Worm (Caenorhabditis elegans) whole organism, early embryonic: ENCODE measurements around the gene igdb-3.

Source experiments
- B0310.2 ChIP-seq: sonication (generic microtip); optimal IDR thresholded peaks from 2 replicates; lab custom pipeline; 2016; ENCODE audit warnings: mild to moderate bottlenecking, missing genetic modification characterization, missing compliant biosample characterization
- F13C5.2 ChIP-seq: sonication (generic microtip); optimal IDR thresholded peaks from 2 replicates; lab custom pipeline; 2017; ENCODE audit warnings: mild to moderate bottlenecking, missing genetic modification characterization, inconsistent platforms, missing compliant biosample characterization
- aly-1 ChIP-seq: sonication (generic microtip); optimal IDR thresholded peaks from 2 replicates; lab custom pipeline; 2016; ENCODE audit warnings: missing genetic modification characterization, missing compliant biosample characterization
- ama-1 ChIP-seq: fragments of 150-350 bp; optimal IDR thresholded peaks from 2 replicates; lab custom pipeline; 2014
- ceh-13 ChIP-seq: fragments of 200-800 bp; sonication (Bioruptor generic); optimal IDR thresholded peaks from 2 replicates; lab custom pipeline; 2018; ENCODE audit warnings: mild to moderate bottlenecking, missing genetic modification characterization, missing compliant biosample characterization
- ceh-36 ChIP-seq: sonication (generic microtip); optimal IDR thresholded peaks from 2 replicates; lab custom pipeline; 2016; ENCODE audit warnings: missing genetic modification characterization, inconsistent platforms, missing compliant biosample characterization
- ets-7 ChIP-seq: sonication (generic microtip); optimal IDR thresholded peaks from 2 replicates; lab custom pipeline; 2016; ENCODE audit warnings: missing genotype, missing genetic modification characterization, missing compliant biosample characterization
- flt-1 ChIP-seq: fragments of 200-800 bp; sonication (Bioruptor generic); IDR thresholded peaks from 2 replicates; pipeline ENCODE4 v1.3.6; 2022; ENCODE audit warnings: missing genetic modification characterization, missing compliant biosample characterization
- hmbx-1 ChIP-seq: sonication (generic microtip); optimal IDR thresholded peaks from 2 replicates; lab custom pipeline; 2016; ENCODE audit warnings: mild to moderate bottlenecking, missing genetic modification characterization, missing compliant biosample characterization
- hmg-4 ChIP-seq: fragments of 200-800 bp; sonication (Bioruptor generic); optimal IDR thresholded peaks from 2 replicates; lab custom pipeline; 2018; ENCODE audit warnings: mild to moderate bottlenecking, missing genetic modification characterization, missing compliant biosample characterization
- hnd-1 ChIP-seq: sonication (generic microtip); optimal IDR thresholded peaks from 2 replicates; lab custom pipeline; 2016; ENCODE audit warnings: missing genetic modification characterization, missing compliant biosample characterization
- pes-1 ChIP-seq: fragments of 200-800 bp; sonication (Bioruptor generic); IDR thresholded peaks from 2 replicates; pipeline ENCODE4 v1.3.6; 2022; ENCODE audit warnings: missing genetic modification reagents, missing genetic modification characterization, missing compliant biosample characterization
- scrt-1 ChIP-seq: fragments of 200-800 bp; sonication (Bioruptor generic); IDR thresholded peaks from 2 replicates; pipeline ENCODE4 v1.3.6; 2022; ENCODE audit warnings: missing genetic modification characterization, missing compliant biosample characterization
- sea-1 ChIP-seq: fragments of 200-800 bp; sonication (Bioruptor generic); conservative IDR thresholded peaks from 2 replicates; pipeline ENCODE4 v1.3.6; 2022; ENCODE audit warnings: missing genetic modification characterization, missing compliant biosample characterization
- tbx-11 ChIP-seq: fragments of 200-800 bp; sonication (Bioruptor generic); IDR thresholded peaks from 2 replicates; pipeline ENCODE4 v1.3.6; 2022; ENCODE audit warnings: missing genetic modification characterization, missing compliant biosample characterization
- tbx-37 ChIP-seq: fragments of 200-800 bp; sonication (Bioruptor generic); conservative IDR thresholded peaks from 2 replicates; pipeline ENCODE4 v1.3.6; 2022; ENCODE audit warnings: missing genetic modification reagents, missing genetic modification characterization, missing compliant biosample characterization
- tra-4 ChIP-seq: sonication (generic microtip); optimal IDR thresholded peaks from 2 replicates; lab custom pipeline; 2017; ENCODE audit warnings: missing genetic modification characterization, missing compliant biosample characterization

igdb-3 gene

DNA sequence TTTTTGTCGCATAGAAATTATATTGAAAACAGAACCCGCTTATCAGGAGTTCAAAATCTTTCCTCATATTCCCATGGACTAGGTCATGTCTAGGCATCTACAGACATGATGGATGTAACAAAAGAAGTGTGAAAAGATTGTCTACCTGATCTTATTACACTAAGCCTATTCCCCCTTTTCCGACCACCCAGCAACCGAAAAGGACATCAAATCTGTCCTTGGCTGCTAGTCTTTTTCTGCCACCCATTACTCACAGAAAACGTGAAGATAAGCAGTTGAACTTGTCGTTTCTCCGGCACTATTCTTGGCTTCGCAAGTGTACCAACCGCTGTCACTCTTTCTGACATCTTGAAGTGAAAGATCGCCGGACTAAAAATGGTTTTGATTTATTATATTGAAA, 2.4 kb upstream of the igdb-3 start:
- TF ChIP-seq sea-1 (GFP tag; lab: Robert Waterston, UW) (no peak), hnd-1 (tag; lab: Kevin White, UChicago) (no peak), ceh-13 (GFP tag; lab: Kevin White, UChicago) (no peak), scrt-1 (GFP tag; lab: Robert Waterston, UW) (no peak), ets-7 (no peak), tra-4 (tag; lab: Kevin White, UChicago) (no peak), aly-1 (tag; lab: Kevin White, UChicago) (no peak)

- TF ChIP-seq pes-1 (no peak), ceh-36 (tag; lab: Kevin White, UChicago) (no peak), B0310.2 (tag; lab: Kevin White, UChicago) (no peak), sea-1 (GFP tag; lab: Robert Waterston, UW) (no peak), aly-1 (tag; lab: Kevin White, UChicago) (no peak), tbx-11 (GFP tag; lab: Robert Waterston, UW) (no peak), tbx-37 (GFP tag; lab: Robert Waterston, UW) (no peak), hmg-4 (GFP tag; lab: Kevin White, UChicago) (no peak), scrt-1 (GFP tag; lab: Robert Waterston, UW) (no peak), ets-7 (no peak), F13C5.2 (tag; lab: Kevin White, UChicago) (no peak), tra-4 (tag; lab: Kevin White, UChicago) (no peak), ceh-13 (GFP tag; lab: Kevin White, UChicago) (no peak), flt-1 (GFP tag; lab: Robert Waterston, UW) (no peak), hmbx-1 (tag; lab: Kevin White, UChicago) (no peak), ama-1 (lab: Kevin White, UChicago) (no peak), hnd-1 (tag; lab: Kevin White, UChicago) (no peak)
Measured at ce11 chrX:6384537-6384936, 748 bp upstream of the igdb-3 start.

DNA sequence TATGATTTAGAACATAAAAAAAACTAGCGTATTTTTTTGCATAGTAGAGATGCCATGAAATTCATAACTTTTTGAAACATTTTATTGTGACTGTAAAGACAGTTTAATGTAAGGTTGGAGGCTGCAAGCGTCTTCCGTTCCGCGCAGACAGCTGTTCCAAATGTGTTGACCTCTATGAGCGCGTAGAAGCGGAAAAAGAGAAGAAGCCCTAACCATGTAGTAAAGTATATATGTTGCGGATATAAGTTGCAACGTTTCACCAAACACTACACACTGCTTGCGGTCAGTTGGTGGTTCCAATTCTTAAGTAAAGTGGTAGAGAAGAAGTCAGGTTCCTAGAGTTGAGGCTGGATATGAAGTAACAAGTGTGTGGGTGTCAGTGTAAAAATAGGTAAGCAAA, 3.4 kb downstream of the igdb-3 start:
- TF ChIP-seq ama-1 (lab: Kevin White, UChicago) (no peak), tbx-37 (GFP tag; lab: Robert Waterston, UW) (no peak), ceh-13 (GFP tag; lab: Kevin White, UChicago) (no peak), hmbx-1 (tag; lab: Kevin White, UChicago) (no peak), F13C5.2 (tag; lab: Kevin White, UChicago) (no peak), hnd-1 (tag; lab: Kevin White, UChicago) (no peak), aly-1 (tag; lab: Kevin White, UChicago) (no peak), flt-1 (GFP tag; lab: Robert Waterston, UW) (no peak), scrt-1 (GFP tag; lab: Robert Waterston, UW) (no peak), ets-7 (no peak), tra-4 (tag; lab: Kevin White, UChicago) (no peak), ceh-36 (tag; lab: Kevin White, UChicago) (no peak), B0310.2 (tag; lab: Kevin White, UChicago) (no peak), pes-1 (no peak), sea-1 (GFP tag; lab: Robert Waterston, UW) (no peak), tbx-11 (GFP tag; lab: Robert Waterston, UW) (no peak), hmg-4 (GFP tag; lab: Kevin White, UChicago) (no peak)

DNA sequence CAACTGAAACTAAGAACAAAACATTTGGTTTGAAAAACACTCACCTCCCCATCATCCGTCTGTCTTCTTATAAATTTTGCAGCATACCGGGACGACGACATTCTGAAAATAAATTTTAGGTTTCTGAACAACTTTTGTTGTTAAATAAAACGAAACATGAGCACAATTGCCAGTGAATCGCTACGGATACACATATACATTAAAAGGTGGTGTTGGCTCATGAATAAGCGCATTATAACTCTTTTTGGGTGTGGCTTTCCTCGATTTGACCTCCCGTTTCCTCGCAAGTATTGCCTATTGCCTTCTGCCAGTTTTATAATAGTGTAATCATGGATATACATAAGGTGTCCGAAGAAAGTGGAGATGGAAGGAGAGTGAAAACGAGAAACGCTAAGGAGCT, 6.2 kb downstream of the igdb-3 start, which contains the start of gene igcm-2:
TSS of gene igcm-2 (minus strand) at position 101 of the 400 bp plus-strand sequence.
- TF ChIP-seq flt-1 (GFP tag; lab: Robert Waterston, UW) (no peak), hmbx-1 (tag; lab: Kevin White, UChicago) (no peak), ceh-13 (GFP tag; lab: Kevin White, UChicago) (no peak), sea-1 (GFP tag; lab: Robert Waterston, UW) (no peak), ama-1 (lab: Kevin White, UChicago) (no peak), hnd-1 (tag; lab: Kevin White, UChicago) (no peak), F13C5.2 (tag; lab: Kevin White, UChicago) (no peak), B0310.2 (tag; lab: Kevin White, UChicago) (no peak), ets-7 (no peak), hmg-4 (GFP tag; lab: Kevin White, UChicago) (no peak), pes-1 (no peak), tbx-11 (GFP tag; lab: Robert Waterston, UW) (no peak), aly-1 (tag; lab: Kevin White, UChicago) (no peak), ceh-36 (tag; lab: Kevin White, UChicago) (no peak), tra-4 (tag; lab: Kevin White, UChicago) (no peak), scrt-1 (GFP tag; lab: Robert Waterston, UW) (no peak), tbx-37 (GFP tag; lab: Robert Waterston, UW) (no peak)

- no peak for TF ChIP-seq scrt-1 (GFP tag; lab: Robert Waterston, UW)
Measured at ce11 chrX:6399450-6399849, 14.2 kb downstream of the igdb-3 start.

DNA sequence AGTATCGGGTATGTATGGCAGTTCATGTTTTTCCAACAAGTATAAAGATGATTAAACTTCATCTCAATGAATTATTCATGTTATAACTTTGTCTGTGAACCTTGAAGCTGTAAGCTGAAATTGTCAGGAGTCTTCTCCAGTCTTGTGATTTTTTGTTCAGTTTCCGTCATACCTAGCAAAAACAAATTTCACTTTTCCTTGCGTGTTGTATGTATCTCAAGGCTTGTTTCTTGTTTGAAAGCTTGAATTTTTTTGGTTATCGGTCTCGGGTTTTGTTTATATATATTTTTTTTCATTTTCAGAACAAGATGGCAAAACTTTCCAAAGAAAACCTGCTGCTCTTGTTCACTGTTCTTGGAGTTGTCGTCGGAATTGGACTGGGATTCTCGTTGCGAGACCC, 17.8 kb downstream of the igdb-3 start, which contains the start of gene glt-4:
TSS of gene glt-4 (plus strand) at position 301 of the 400 bp plus-strand sequence.
- TF ChIP-seq hnd-1 (tag; lab: Kevin White, UChicago) (no peak), flt-1 (GFP tag; lab: Robert Waterston, UW) (no peak), aly-1 (tag; lab: Kevin White, UChicago) (no peak), tra-4 (tag; lab: Kevin White, UChicago) (no peak), scrt-1 (GFP tag; lab: Robert Waterston, UW) (no peak), ceh-36 (tag; lab: Kevin White, UChicago) (no peak), hmbx-1 (tag; lab: Kevin White, UChicago) (no peak)

- TF ChIP-seq pes-1 = no peak
- TF ChIP-seq flt-1 (GFP tag; lab: Robert Waterston, UW) = no peak
- TF ChIP-seq hnd-1 (tag; lab: Kevin White, UChicago) = no peak
- TF ChIP-seq hmbx-1 (tag; lab: Kevin White, UChicago) = no peak
- TF ChIP-seq B0310.2 (tag; lab: Kevin White, UChicago) = no peak
- no peak for TF ChIP-seq tra-4 (tag; lab: Kevin White, UChicago)
- TF ChIP-seq ets-7 = no peak
- no peak for TF ChIP-seq tbx-37 (GFP tag; lab: Robert Waterston, UW)
- TF ChIP-seq F13C5.2 (tag; lab: Kevin White, UChicago) = no peak
- no peak for TF ChIP-seq sea-1 (GFP tag; lab: Robert Waterston, UW)
- no peak for TF ChIP-seq aly-1 (tag; lab: Kevin White, UChicago)
- no peak for TF ChIP-seq ceh-13 (GFP tag; lab: Kevin White, UChicago)
- TF ChIP-seq hmg-4 (GFP tag; lab: Kevin White, UChicago) = no peak
- no peak for TF ChIP-seq tbx-11 (GFP tag; lab: Robert Waterston, UW)
- no peak for TF ChIP-seq ama-1 (lab: Kevin White, UChicago)
- TF ChIP-seq scrt-1 (GFP tag; lab: Robert Waterston, UW) = no peak
- no peak for TF ChIP-seq ceh-36 (tag; lab: Kevin White, UChicago)
Measured at ce11 chrX:6405905-6406304, 20.6 kb downstream of the igdb-3 start.
